Worm (Caenorhabditis elegans) whole organism, young adult: ENCODE data around the gene F29B9.1.

Experiments
- B0019.2 ChIP-seq: fragments of 200-800 bp; sonication (Bioruptor generic); conservative IDR thresholded peaks from 2 replicates; pipeline ENCODE4 v1.3.6; 2022; ENCODE audit warnings: missing genetic modification reagents, missing genetic modification characterization, missing compliant biosample characterization
- B0035.1 ChIP-seq: sonication (generic microtip); optimal IDR thresholded peaks from 2 replicates; lab custom pipeline; 2016; ENCODE audit warnings: missing genetic modification characterization, mild to moderate bottlenecking, missing compliant biosample characterization, missing genotype, missing genetic modification reagents
- B0261.1 ChIP-seq: sonication (generic microtip); optimal IDR thresholded peaks from 2 replicates; lab custom pipeline; 2016; ENCODE audit warnings: mild to moderate bottlenecking, missing genetic modification characterization, moderate library complexity, missing compliant biosample characterization
- F10E7.11 ChIP-seq: sonication (generic microtip); optimal IDR thresholded peaks from 2 replicates; lab custom pipeline; 2017; ENCODE audit warnings: mild to moderate bottlenecking, missing genetic modification characterization, moderate library complexity, missing compliant biosample characterization
- F22D6.2 ChIP-seq: sonication (generic microtip); optimal IDR thresholded peaks from 2 replicates; lab custom pipeline; 2016; ENCODE audit warnings: mild to moderate bottlenecking, missing genetic modification characterization, missing compliant biosample characterization
- F23B12.7 ChIP-seq: sonication (generic microtip); optimal IDR thresholded peaks from 2 replicates; lab custom pipeline; 2017; ENCODE audit warnings: missing genetic modification characterization, mild to moderate bottlenecking, missing compliant biosample characterization, antibody characterized with exemption, moderate library complexity; ENCODE audit not compliant: insufficient read depth
- F33H1.4 ChIP-seq: fragments of 200-800 bp; sonication (Bioruptor generic); IDR thresholded peaks from 2 replicates; pipeline ENCODE4 v1.3.6; 2022; ENCODE audit warnings: missing genetic modification reagents, missing genetic modification characterization, missing compliant biosample characterization
- F37B4.10 ChIP-seq: fragments of 200-800 bp; sonication (Bioruptor generic); IDR thresholded peaks from 2 replicates; pipeline ENCODE4 v1.3.6; 2022; ENCODE audit warnings: missing genetic modification characterization, missing compliant biosample characterization
- F39B2.1 ChIP-seq: fragments of 200-800 bp; sonication (Bioruptor generic); IDR thresholded peaks from 2 replicates; pipeline ENCODE4 v1.3.6; 2022; ENCODE audit warnings: missing genetic modification reagents, missing genetic modification characterization, missing compliant biosample characterization
- F52B5.7 ChIP-seq: sonication (generic microtip); optimal IDR thresholded peaks from 2 replicates; lab custom pipeline; 2016; ENCODE audit warnings: mild to moderate bottlenecking, missing genetic modification characterization, missing compliant biosample characterization
- T26A5.8 ChIP-seq: sonication (generic microtip); optimal IDR thresholded peaks from 2 replicates; lab custom pipeline; 2016; ENCODE audit warnings: missing genetic modification characterization, missing compliant biosample characterization
- Y53G8AR.9 ChIP-seq: fragments of 200-800 bp; sonication (Bioruptor generic); conservative IDR thresholded peaks from 2 replicates; pipeline ENCODE4 v1.3.6; 2022; ENCODE audit warnings: missing genetic modification reagents, missing genetic modification characterization, missing compliant biosample characterization
- Y67H2A.10 ChIP-seq: fragments of 200-800 bp; sonication (Bioruptor generic); conservative IDR thresholded peaks from 2 replicates; pipeline ENCODE4 v1.3.6; 2022; ENCODE audit warnings: missing genetic modification reagents, missing genetic modification characterization, missing compliant biosample characterization
- akir-1 ChIP-seq: fragments of 200-800 bp; sonication (Bioruptor generic); optimal IDR thresholded peaks from 2 replicates; lab custom pipeline; 2018; ENCODE audit warnings: mild to moderate bottlenecking, missing genetic modification characterization, moderate library complexity, missing compliant biosample characterization
- ceh-27 ChIP-seq: fragments of 200-800 bp; sonication (Bioruptor generic); optimal IDR thresholded peaks from 2 replicates; lab custom pipeline; 2018; ENCODE audit warnings: mild to moderate bottlenecking, missing genetic modification characterization, moderate library complexity, missing compliant biosample characterization
- ceh-79 ChIP-seq: sonication (generic microtip); optimal IDR thresholded peaks from 2 replicates; lab custom pipeline; 2017; ENCODE audit warnings: mild to moderate bottlenecking, missing genetic modification characterization, missing compliant biosample characterization
- ceh-91 ChIP-seq: fragments of 200-800 bp; sonication (Bioruptor generic); IDR thresholded peaks from 2 replicates; pipeline ENCODE4 v1.3.6; 2022; ENCODE audit warnings: missing genetic modification reagents, missing genetic modification characterization, missing compliant biosample characterization
- chd-7 ChIP-seq: sonication (generic microtip); optimal IDR thresholded peaks from 2 replicates; lab custom pipeline; 2016; ENCODE audit warnings: mild to moderate bottlenecking, missing genetic modification characterization, moderate library complexity, missing compliant biosample characterization
- dox-1 ChIP-seq: fragments of 200-800 bp; sonication (Bioruptor generic); IDR thresholded peaks from 2 replicates; pipeline ENCODE4 v1.3.6; 2022; ENCODE audit warnings: missing genetic modification reagents, missing genetic modification characterization, missing compliant biosample characterization
- egrh-3 ChIP-seq: fragments of 200-800 bp; sonication (Bioruptor generic); IDR thresholded peaks from 2 replicates; pipeline ENCODE4 v1.3.6; 2022; ENCODE audit warnings: missing genetic modification reagents, missing genetic modification characterization, missing compliant biosample characterization
- fkh-3 ChIP-seq: sonication (generic microtip); optimal IDR thresholded peaks from 2 replicates; lab custom pipeline; 2016; ENCODE audit warnings: mild to moderate bottlenecking, missing genetic modification characterization, missing compliant biosample characterization
- hrde-1 ChIP-seq: sonication (generic microtip); optimal IDR thresholded peaks from 2 replicates; lab custom pipeline; 2016; ENCODE audit warnings: missing genetic modification characterization, mild to moderate bottlenecking, missing compliant biosample characterization, moderate library complexity, missing genotype, missing genetic modification reagents, borderline replicate concordance
- let-526 ChIP-seq: fragments of 200-800 bp; sonication (Bioruptor generic); IDR thresholded peaks from 2 replicates; pipeline ENCODE4 v1.3.6; 2022; ENCODE audit warnings: missing genetic modification reagents, missing genetic modification characterization, missing compliant biosample characterization
- lin-54 ChIP-seq: fragments of 200-800 bp; sonication (Bioruptor generic); optimal IDR thresholded peaks from 2 replicates; lab custom pipeline; 2018; ENCODE audit warnings: mild to moderate bottlenecking, missing genetic modification characterization, missing compliant biosample characterization
- lir-1 ChIP-seq: fragments of 200-800 bp; sonication (Bioruptor generic); conservative IDR thresholded peaks from 2 replicates; pipeline ENCODE4 v1.3.6; 2022; ENCODE audit warnings: missing genetic modification reagents, missing genetic modification characterization, missing compliant biosample characterization
- nhr-179 ChIP-seq: sonication (generic microtip); optimal IDR thresholded peaks from 2 replicates; lab custom pipeline; 2016; ENCODE audit warnings: mild to moderate bottlenecking, missing genetic modification characterization, missing compliant biosample characterization
- nhr-80 ChIP-seq: sonication (generic microtip); optimal IDR thresholded peaks from 2 replicates; lab custom pipeline; 2016; ENCODE audit warnings: missing genetic modification characterization, missing compliant biosample characterization
- rcor-1 ChIP-seq: fragments of 200-800 bp; sonication (Bioruptor generic); IDR thresholded peaks from 2 replicates; pipeline ENCODE4 v1.3.6; 2022; ENCODE audit warnings: missing genetic modification reagents, missing genetic modification characterization, missing compliant biosample characterization
- repo-1 ChIP-seq: sonication (generic microtip); optimal IDR thresholded peaks from 2 replicates; lab custom pipeline; 2017; ENCODE audit warnings: mild to moderate bottlenecking, missing genetic modification characterization, missing compliant biosample characterization
- snpc-1.3 ChIP-seq: sonication (generic microtip); optimal IDR thresholded peaks from 2 replicates; lab custom pipeline; 2017; ENCODE audit warnings: missing genetic modification characterization, mild to moderate bottlenecking, missing compliant biosample characterization, antibody characterized with exemption, moderate library complexity, missing genotype, missing genetic modification reagents; ENCODE audit not compliant: insufficient read depth
- snpc-4 ChIP-seq, 5 experiments: fragments of 150-350 bp in 1 of 5; sonication (generic microtip) in 4 of 5; optimal IDR thresholded peaks; 2 replicates each; lab custom pipeline; 2014 to 2018; ENCODE audit warnings: missing genetic modification characterization in 5 of 5, missing biosample characterization in 3 of 5, antibody characterized with exemption in 2 of 5, mild to moderate bottlenecking in 2 of 5, missing compliant biosample characterization in 2 of 5, missing genotype in 2 of 5, moderate library complexity in 2 of 5, missing genetic modification reagents in 1 of 5
- zfh-2 ChIP-seq: fragments of 200-800 bp; sonication (Bioruptor generic); conservative IDR thresholded peaks from 2 replicates; pipeline ENCODE4 v1.3.6; 2022; ENCODE audit warnings: missing genetic modification reagents, missing genetic modification characterization, missing compliant biosample characterization

Gene F29B9.1

ce11 chrIV:4665079-4665478, at the start of gene F29B9.1:
TSS of gene F29B9.1 (plus strand) at chrIV:4665379.
- no peak for TF ChIP-seq B0035.1
- peak; percentile 25 for TF ChIP-seq snpc-1.3 (tag; lab: Kevin White, UChicago)
- TF ChIP-seq B0019.2 (GFP tag; lab: Robert Waterston, UW), result no peak
- no peak for TF ChIP-seq ceh-27
- TF ChIP-seq snpc-4 (GFP tag; optimal IDR thresholded peaks at IDR 0.05; lab: Kevin White, UChicago), result no peak
- TF ChIP-seq snpc-4 (tag; optimal IDR thresholded peaks at IDR 0.05; lab: Kevin White, UChicago), result peak in 1 of 4 experiments; percentile 26
- TF ChIP-seq F33H1.4, result 0 out of 2 replicates have a peak, but pooled peaks have one; percentile 29
- TF ChIP-seq repo-1 (tag; lab: Kevin White, UChicago), result peak; percentile 15
- no peak for TF ChIP-seq Y67H2A.10 (GFP tag; lab: Robert Waterston, UW)
- peak; percentile 3 for TF ChIP-seq lin-54 (GFP tag; lab: Kevin White, UChicago)
- TF ChIP-seq F39B2.1 (GFP tag; lab: Robert Waterston, UW), result no peak

ce11 chrIV:4623852-4624251, 41.3 kb upstream of the F29B9.1 start:
- TF ChIP-seq rcor-1 (GFP tag; lab: Robert Waterston, UW) (no peak), zfh-2 (peak; percentile 84), egrh-3 (GFP tag; lab: Robert Waterston, UW) (peak; percentile 62; the same call in 1 of the 2 replicates)

- no peak for TF ChIP-seq lin-54 (GFP tag; lab: Kevin White, UChicago)
- no peak for TF ChIP-seq F37B4.10 (GFP tag; lab: Robert Waterston, UW)
- no peak for TF ChIP-seq dox-1 (GFP tag; lab: Robert Waterston, UW)
- TF ChIP-seq lir-1 (GFP tag; lab: Robert Waterston, UW), result no peak
- no peak for TF ChIP-seq hrde-1 (tag; lab: Kevin White, UChicago)
- TF ChIP-seq ceh-79, result no peak
- TF ChIP-seq, all 124 proteins: peak for 0
These were observed 31.8 kb upstream of the F29B9.1 start, which contains the start of gene R105.1 for ce11 chrIV:4633393-4633792. TSS of gene R105.1 (plus strand) at chrIV:4633693.

ce11 chrIV:4636001-4636400, 29.2 kb upstream of the F29B9.1 start, which contains the start of gene R105.5:
TSS of gene R105.5 (plus strand) at chrIV:4636301.
- TF ChIP-seq F23B12.7 (tag; lab: Kevin White, UChicago) (no peak), F22D6.2 (no peak), B0261.1 (tag; lab: Kevin White, UChicago) (no peak), fkh-3 (tag; lab: Kevin White, UChicago) (no peak), F52B5.7 (tag; lab: Kevin White, UChicago) (no peak), ceh-91 (GFP tag; lab: Robert Waterston, UW) (no peak), zfh-2 (no peak), F10E7.11 (tag; lab: Kevin White, UChicago) (no peak), Y53G8AR.9 (GFP tag; lab: Robert Waterston, UW) (no peak), nhr-80 (tag; lab: Kevin White, UChicago) (no peak), let-526 (GFP tag; lab: Robert Waterston, UW) (no peak), chd-7 (no peak), T26A5.8 (tag; lab: Kevin White, UChicago) (no peak), B0035.1 (no peak), akir-1 (no peak), nhr-179 (tag; lab: Kevin White, UChicago) (no peak), ceh-27 (no peak)
- TF ChIP-seq, all 124 proteins: peak for 0
